Fruit fly (Drosophila melanogaster) whole organism, prepupa: ENCODE measurements around the gene Vps26.

Source experiments
- Ets21C ChIP-seq: fragments of 200-800 bp; sonication (Bioruptor generic); optimal IDR thresholded peaks from 3 replicates; lab custom pipeline; 2016; ENCODE audit warnings: missing biosample characterization, missing genetic modification characterization
- Smox ChIP-seq: fragments of 200-800 bp; sonication (Bioruptor generic); optimal IDR thresholded peaks from 3 replicates; lab custom pipeline; 2016; ENCODE audit warnings: missing biosample characterization, missing genetic modification characterization

- TF ChIP-seq Ets21C (GFP tag; lab: Kevin White, UChicago): no peak
- TF ChIP-seq Smox (GFP tag; lab: Kevin White, UChicago): no peak
Observed at dm6 chrX:1845413-1845951, 28.2 kb upstream of the Vps26 start.
